Fruit fly (Drosophila melanogaster): ENCODE results near the gene chb.
A peak's percentile ranks its signal among the peaks of the same experiment; 100 is the strongest.

The chb gene

DNA sequence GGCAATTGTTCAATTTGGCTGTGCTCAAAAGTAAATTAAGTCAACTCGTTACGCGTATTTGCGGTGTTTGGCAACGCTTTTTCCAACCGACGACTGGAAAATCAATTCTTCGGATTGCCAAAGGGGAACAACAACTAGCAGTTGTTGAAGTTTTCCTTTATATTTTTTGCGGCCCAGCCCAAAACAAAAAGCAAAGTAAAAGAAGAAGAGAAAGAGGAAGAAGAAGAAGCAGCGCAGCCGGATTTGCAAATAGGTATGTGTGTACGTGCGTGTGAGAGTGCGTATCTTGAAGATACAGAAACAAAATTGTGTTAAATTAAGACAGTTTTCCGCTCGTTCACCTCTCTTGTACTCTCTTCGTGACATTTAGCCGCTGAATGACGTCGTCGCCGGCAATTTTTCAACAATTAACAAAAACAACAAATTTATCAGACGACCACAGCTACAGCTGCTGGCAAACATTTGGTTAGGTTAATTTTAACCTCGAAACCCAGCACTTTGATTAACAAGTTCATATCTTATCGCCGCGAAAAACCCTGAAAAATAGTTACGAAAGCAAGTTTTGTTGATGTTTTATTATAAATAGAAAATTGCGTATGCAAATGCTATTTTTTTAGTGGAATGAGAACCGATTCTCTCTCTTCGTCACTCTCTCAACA lies 3.8 kb downstream of the chb start:
- TF ChIP-seq EcR (GFP tag; optimal IDR thresholded peaks at IDR 0.05) (no peak), psq (optimal IDR thresholded peaks at IDR 0.05) (no peak)

- TF ChIP-seq psq (optimal IDR thresholded peaks at IDR 0.05): no peak
- TF ChIP-seq pan (optimal IDR thresholded peaks at IDR 0.05): no peak
- TF ChIP-seq usp (GFP tag; optimal IDR thresholded peaks at IDR 0.05): no peak
- no peak for TF ChIP-seq CG8478 (optimal IDR thresholded peaks at IDR 0.05)
- TF ChIP-seq EcR (GFP tag; optimal IDR thresholded peaks at IDR 0.05): no peak
- TF ChIP-seq Dll (optimal IDR thresholded peaks at IDR 0.05): no peak
Measured at dm6 chr3L:21176935-21177581, 4.4 kb downstream of the chb start.

- TF ChIP-seq usp (GFP tag; optimal IDR thresholded peaks at IDR 0.05): no peak
- TF ChIP-seq Dll (optimal IDR thresholded peaks at IDR 0.05): no peak
- TF ChIP-seq CG8478 (optimal IDR thresholded peaks at IDR 0.05): no peak
Measured at dm6 chr3L:21185622-21186021, 13.0 kb downstream of the chb start.

DNA sequence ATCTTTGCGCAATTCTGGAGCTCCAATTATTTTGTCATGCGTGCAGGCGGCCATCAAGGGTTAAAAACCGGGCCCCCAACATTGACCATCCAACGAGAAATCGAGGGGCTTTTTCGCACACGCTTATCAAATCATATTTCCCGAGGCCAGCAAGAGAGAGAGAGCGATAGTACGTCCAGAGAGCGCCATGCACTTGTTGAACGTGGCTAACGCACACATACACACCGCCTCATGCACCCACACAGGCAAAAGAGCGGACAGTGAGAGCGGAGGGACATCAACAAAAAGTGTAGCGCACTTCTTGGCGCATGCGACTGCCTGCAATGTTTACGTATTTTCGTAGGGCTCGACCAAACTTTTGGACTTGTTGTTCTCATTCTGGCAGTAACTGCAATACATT lies 13.8 kb downstream of the chb start:
- TF ChIP-seq psq (optimal IDR thresholded peaks at IDR 0.05) (no peak), EcR (GFP tag; optimal IDR thresholded peaks at IDR 0.05) (no peak), Dll (optimal IDR thresholded peaks at IDR 0.05) (no peak), CG8478 (optimal IDR thresholded peaks at IDR 0.05) (no peak)

DNA sequence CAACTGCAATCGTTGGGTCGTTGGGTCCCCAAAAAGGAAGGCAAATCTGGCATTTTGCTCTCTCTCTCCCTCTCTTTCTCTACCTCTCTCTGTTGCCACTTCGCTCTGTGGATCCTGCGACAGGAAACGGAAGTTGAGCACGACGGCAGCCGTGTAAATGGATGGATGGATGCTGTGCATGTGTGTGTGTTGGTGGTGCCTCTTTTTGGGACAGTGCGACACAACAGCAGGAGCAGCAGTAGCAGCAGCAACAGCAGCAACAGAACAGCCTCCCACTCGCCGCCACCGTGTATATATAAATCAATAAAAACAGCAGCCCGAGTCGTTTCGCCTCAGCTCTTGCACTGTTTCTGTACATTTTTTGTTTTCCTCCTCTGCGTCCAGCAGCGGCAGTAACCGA lies 19.4 kb downstream of the chb start:
- TF ChIP-seq CG8478 (optimal IDR thresholded peaks at IDR 0.05) (no peak), pan (optimal IDR thresholded peaks at IDR 0.05) (no peak), psq (optimal IDR thresholded peaks at IDR 0.05) (no peak), EcR (GFP tag; optimal IDR thresholded peaks at IDR 0.05) (no peak), Dll (optimal IDR thresholded peaks at IDR 0.05) (no peak), usp (GFP tag; optimal IDR thresholded peaks at IDR 0.05) (no peak)

- TF ChIP-seq EcR (GFP tag; optimal IDR thresholded peaks at IDR 0.05) (no peak), Dll (optimal IDR thresholded peaks at IDR 0.05) (no peak)
Measured at dm6 chr3L:21193170-21193569, 20.5 kb downstream of the chb start, which contains the start of gene CG42337. CG42337 (minus strand) TSS chr3L:21193363.

dm6 chr3L:21194392-21194925 lies 21.8 kb downstream of the chb start:
- TF ChIP-seq CG8478 (optimal IDR thresholded peaks at IDR 0.05): no peak
- TF ChIP-seq pan (optimal IDR thresholded peaks at IDR 0.05): no peak
- TF ChIP-seq psq (optimal IDR thresholded peaks at IDR 0.05): no peak
- TF ChIP-seq EcR (GFP tag; optimal IDR thresholded peaks at IDR 0.05): no peak
- TF ChIP-seq Dll (optimal IDR thresholded peaks at IDR 0.05): no peak
- no peak for TF ChIP-seq usp (GFP tag; optimal IDR thresholded peaks at IDR 0.05)

DNA sequence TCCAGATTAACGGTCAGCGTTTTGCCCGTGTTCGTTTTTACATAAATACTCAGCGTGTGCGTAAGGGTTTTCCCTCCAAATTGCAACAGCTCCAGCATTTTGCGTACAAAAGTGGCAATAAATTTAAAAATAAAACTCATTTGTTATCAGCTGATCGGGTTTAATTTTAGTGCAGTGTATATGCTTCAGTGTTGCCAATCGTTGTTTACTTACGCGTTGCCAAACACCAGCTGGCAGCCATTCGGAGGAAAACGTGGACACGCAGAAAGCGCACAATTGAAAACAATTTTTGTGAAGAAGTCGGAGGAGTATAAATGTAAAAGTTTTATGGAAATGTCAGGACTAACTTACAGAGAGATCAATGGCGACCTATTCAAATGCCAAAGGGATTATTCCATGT lies 23.9 kb downstream of the chb start, which contains the start of the genes Targ3 and park:
Gene Targ3, plus strand, starts transcription at position 269 of the 400 bp plus-strand sequence.
Gene park, minus strand, starts transcription at position 291 of the 400 bp plus-strand sequence.
- no peak for TF ChIP-seq Dll (optimal IDR thresholded peaks at IDR 0.05)
- TF ChIP-seq pan (optimal IDR thresholded peaks at IDR 0.05): no peak

dm6 chr3L:21200587-21200986 lies 27.9 kb downstream of the chb start:
- no peak for TF ChIP-seq EcR (GFP tag; optimal IDR thresholded peaks at IDR 0.05)
- no peak for TF ChIP-seq psq (optimal IDR thresholded peaks at IDR 0.05)
- TF ChIP-seq Dll (optimal IDR thresholded peaks at IDR 0.05): no peak
- TF ChIP-seq usp (GFP tag; optimal IDR thresholded peaks at IDR 0.05): no peak
- no peak for TF ChIP-seq pan (optimal IDR thresholded peaks at IDR 0.05)
- no peak for TF ChIP-seq CG8478 (optimal IDR thresholded peaks at IDR 0.05)

DNA sequence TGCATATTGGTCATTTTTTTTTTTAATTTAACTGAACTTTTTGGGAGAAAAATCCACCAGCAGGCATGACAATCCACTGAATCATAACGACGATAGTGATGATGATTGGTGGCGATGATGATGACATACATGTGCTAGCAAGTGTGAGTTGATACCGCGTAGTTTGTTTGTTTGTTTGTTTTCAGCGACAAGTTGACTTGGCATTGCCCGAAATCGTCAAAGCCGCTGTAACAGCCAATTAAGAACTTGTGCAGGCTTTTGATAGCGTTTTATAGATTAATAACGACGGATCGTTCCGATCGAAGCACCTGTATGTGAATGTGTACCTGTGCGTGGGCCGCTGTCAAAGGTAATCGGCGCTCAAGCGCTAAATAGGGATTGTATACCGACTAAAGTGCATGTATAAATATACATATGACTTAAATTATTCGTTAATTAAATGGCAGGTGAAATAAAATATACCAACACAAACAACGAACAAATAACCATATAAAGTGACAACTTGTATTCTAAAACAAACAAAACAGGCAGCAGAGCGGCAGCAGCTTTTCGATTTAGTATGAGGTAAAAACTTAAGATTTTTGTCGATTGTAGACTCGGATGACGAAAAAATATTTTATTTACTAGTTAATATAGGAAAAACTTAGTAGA lies 28.7 kb downstream of the chb start:
- TF ChIP-seq CG8478 (optimal IDR thresholded peaks at IDR 0.05): no peak
- no peak for TF ChIP-seq pan (optimal IDR thresholded peaks at IDR 0.05)
- TF ChIP-seq Dll (optimal IDR thresholded peaks at IDR 0.05): no peak
- no peak for TF ChIP-seq psq (optimal IDR thresholded peaks at IDR 0.05)
- no peak for TF ChIP-seq usp (GFP tag; optimal IDR thresholded peaks at IDR 0.05)
- TF ChIP-seq EcR (GFP tag; optimal IDR thresholded peaks at IDR 0.05): no peak

dm6 chr3L:21202029-21202776 lies 29.6 kb downstream of the chb start:
- no peak for TF ChIP-seq usp (GFP tag; optimal IDR thresholded peaks at IDR 0.05)
- no peak for TF ChIP-seq Dll (optimal IDR thresholded peaks at IDR 0.05)
- no peak for TF ChIP-seq pan (optimal IDR thresholded peaks at IDR 0.05)
- TF ChIP-seq psq (optimal IDR thresholded peaks at IDR 0.05): no peak
- TF ChIP-seq EcR (GFP tag; optimal IDR thresholded peaks at IDR 0.05): peak in 1 of 2 experiments; percentile 52
- no peak for TF ChIP-seq CG8478 (optimal IDR thresholded peaks at IDR 0.05)

DNA sequence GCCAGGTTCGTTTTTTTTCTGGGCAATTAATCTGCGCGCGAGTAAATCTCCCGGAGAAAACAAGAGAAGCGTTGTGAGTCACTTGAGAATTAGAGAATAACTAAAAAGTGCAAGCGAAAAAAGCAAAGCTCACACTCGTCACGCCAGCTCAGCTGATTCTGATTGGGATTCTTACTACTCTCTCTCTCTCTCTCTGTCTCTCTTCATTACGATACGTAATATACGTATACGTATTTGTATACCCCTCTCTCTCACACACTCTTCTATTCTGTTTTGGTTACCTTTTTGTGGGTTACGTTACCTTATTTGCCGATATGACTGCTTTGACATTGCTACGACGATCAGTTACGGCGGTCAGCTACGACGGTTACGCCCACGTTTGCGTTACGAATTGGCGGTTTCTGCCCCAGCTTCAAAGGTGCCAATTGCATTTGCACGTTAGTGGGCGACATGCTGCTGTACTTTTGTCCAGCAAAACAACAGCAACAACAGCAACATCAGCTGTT lies 30.2 kb downstream of the chb start, which contains the start of the genes Targ1, CG10512 and Targ2:
Gene Targ1, minus strand, starts transcription at position 106 of the 506 bp plus-strand sequence.
Gene CG10512, plus strand, starts transcription at position 144 of the 506 bp plus-strand sequence.
Gene Targ2, minus strand, starts transcription at position 456 of the 506 bp plus-strand sequence.
- TF ChIP-seq psq (optimal IDR thresholded peaks at IDR 0.05): no peak
- no peak for TF ChIP-seq CG8478 (optimal IDR thresholded peaks at IDR 0.05)
- no peak for TF ChIP-seq usp (GFP tag; optimal IDR thresholded peaks at IDR 0.05)
- TF ChIP-seq Dll (optimal IDR thresholded peaks at IDR 0.05): no peak

Measured in whole organism.